Fruit fly (Drosophila melanogaster): Measurements from ENCODE around the gene CG14543.

The CG14543 gene

DNA sequence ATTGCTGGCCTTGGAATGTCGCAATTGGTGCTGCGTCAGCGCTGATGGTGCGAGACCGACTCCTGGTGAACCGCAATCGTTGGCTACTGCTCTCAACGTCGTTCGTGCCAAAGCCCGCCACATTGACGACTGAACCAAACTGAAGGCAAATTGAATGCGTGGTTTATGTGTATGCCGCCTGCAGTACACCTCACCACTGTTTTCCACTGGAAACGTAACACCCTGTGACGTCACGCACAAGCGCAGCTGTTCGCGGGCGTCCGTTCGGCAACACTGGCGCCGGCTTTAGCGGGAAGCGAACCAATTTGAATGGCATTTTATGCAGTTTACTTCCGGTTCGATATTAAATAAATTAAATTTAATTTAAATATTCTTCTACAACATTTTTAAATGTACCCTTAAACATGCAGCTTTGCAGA, 1.2 kb upstream of the CG14543 start, which contains the start of gene Cmpk (continued):
- TF ChIP-seq Chrac-16 (GFP tag; optimal IDR thresholded peaks at IDR 0.05) (peak; percentile 17), ttk (GFP tag; IDR thresholded peaks at IDR 0.05) (no peak), CG7556 (GFP tag; optimal IDR thresholded peaks at IDR 0.05) (peak; percentile 2), Xrp1 (GFP tag; IDR thresholded peaks at IDR 0.05) (no peak), inv (GFP tag; IDR thresholded peaks at IDR 0.05; ENCODE audit: partially characterized antibody) (no peak), pho (GFP tag; optimal IDR thresholded peaks at IDR 0.05) (no peak), Asciz (GFP tag; optimal IDR thresholded peaks at IDR 0.05) (peak; percentile 68), Hey (tag; optimal IDR thresholded peaks at IDR 0.05) (no peak), CG3726 (GFP tag; IDR thresholded peaks at IDR 0.05) (no peak), CG11723 (GFP tag; optimal IDR thresholded peaks at IDR 0.05) (peak; percentile 79), pita (GFP tag; optimal IDR thresholded peaks at IDR 0.05) (no peak), ham (GFP tag; IDR thresholded peaks at IDR 0.05) (no peak), CG3407 (GFP tag; optimal IDR thresholded peaks at IDR 0.05) (peak; percentile 63), CG11504 (tag; optimal IDR thresholded peaks at IDR 0.05) (no peak), Fer1 (GFP tag; optimal IDR thresholded peaks at IDR 0.05) (peak; percentile 88), CG30020 (tag; optimal IDR thresholded peaks at IDR 0.05) (no peak), vnd (GFP tag; IDR thresholded peaks at IDR 0.05; ENCODE audit: partially characterized antibody) (no peak), salm (tag; optimal IDR thresholded peaks at IDR 0.05) (peak; percentile 63), btn (GFP tag; optimal IDR thresholded peaks at IDR 0.05) (no peak), CG15011 (GFP tag; optimal IDR thresholded peaks at IDR 0.05) (peak; percentile 64), Stat92E (GFP tag; optimal IDR thresholded peaks at IDR 0.05) (peak in 1 of 3 experiments; percentile 41), zfh1 (GFP tag; IDR thresholded peaks at IDR 0.05) (peak; percentile 78), CG8765 (GFP tag; IDR thresholded peaks at IDR 0.05) (no peak), Pdp1 (GFP tag; optimal IDR thresholded peaks at IDR 0.05) (peak in 1 of 2 experiments; percentile 94), CG6272 (GFP tag; IDR thresholded peaks at IDR 0.05) (peak; percentile 19; the same call in 1 of the 2 replicates), CG8478 (optimal IDR thresholded peaks at IDR 0.05) (no peak), h (optimal IDR thresholded peaks at IDR 0.05) (no peak), Ada2b (GFP tag; IDR thresholded peaks at IDR 0.05) (no peak), oc (tag; optimal IDR thresholded peaks at IDR 0.05) (no peak), Med (GFP tag) (peak; percentile 96), Atf-2 (GFP tag; optimal IDR thresholded peaks at IDR 0.05) (no peak), CG8089 (GFP tag; optimal IDR thresholded peaks at IDR 0.05) (peak; percentile 23), slbo (GFP tag; IDR thresholded peaks at IDR 0.05) (peak; percentile 52), Opbp (GFP tag; IDR thresholded peaks at IDR 0.05; ENCODE audit: partially characterized antibody) (0 out of 3 replicates have a peak, but pooled peaks have one; percentile 33), crc (GFP tag; optimal IDR thresholded peaks at IDR 0.05) (peak; percentile 24), CG12299 (tag; optimal IDR thresholded peaks at IDR 0.05) (peak; percentile 47), her (GFP tag; optimal IDR thresholded peaks at IDR 0.05) (peak; percentile 42), CG3847 (GFP tag; IDR thresholded peaks at IDR 0.05) (0 out of 2 replicates have a peak, but pooled peaks have one; percentile 52), luna (GFP tag; optimal IDR thresholded peaks at IDR 0.05) (no peak), CG13123 (GFP tag; optimal IDR thresholded peaks at IDR 0.05) (peak; percentile 36), Optix (GFP tag; IDR thresholded peaks at IDR 0.05) (0 out of 3 replicates have a peak, but pooled peaks have one; percentile 8), CG15073 (GFP tag; optimal IDR thresholded peaks at IDR 0.05) (no peak), tx (GFP tag; optimal IDR thresholded peaks at IDR 0.05) (no peak), Vsx1 (GFP tag; optimal IDR thresholded peaks at IDR 0.05) (no peak), B-H1 (GFP tag; IDR thresholded peaks at IDR 0.05) (no peak; the same call in 2 of the 3 replicates), CG12219 (GFP tag; optimal IDR thresholded peaks at IDR 0.05) (peak; percentile 48), CG2120 (GFP tag; optimal IDR thresholded peaks at IDR 0.05) (peak; percentile 55), CG5245 (GFP tag; optimal IDR thresholded peaks at IDR 0.05) (peak; percentile 1), HmgZ (tag; optimal IDR thresholded peaks at IDR 0.05) (peak; percentile 76), CG12236 (GFP tag; optimal IDR thresholded peaks at IDR 0.05) (no peak), Oaz (GFP tag; IDR thresholded peaks at IDR 0.05) (no peak), klu (GFP tag; IDR thresholded peaks at IDR 0.05) (no peak)
